Worm (Caenorhabditis elegans): Measurements from ENCODE around the gene lnkn-1.

- TF ChIP-seq nhr-10 (tag; optimal IDR thresholded peaks at IDR 0.05) (no peak), fos-1 (tag; optimal IDR thresholded peaks at IDR 0.05) (no peak), nhr-129 (tag; optimal IDR thresholded peaks at IDR 0.05) (no peak), ztf-1 (GFP tag; conservative IDR thresholded peaks at IDR 0.05) (no peak), lin-39 (tag; optimal IDR thresholded peaks at IDR 0.05) (no peak), zag-1 (tag; optimal IDR thresholded peaks at IDR 0.05) (no peak), ztf-4 (tag; optimal IDR thresholded peaks at IDR 0.05) (no peak), ztf-11 (tag; optimal IDR thresholded peaks at IDR 0.05) (no peak), nhr-25 (tag; optimal IDR thresholded peaks at IDR 0.05) (no peak), unc-39 (tag; optimal IDR thresholded peaks at IDR 0.05) (no peak), mbf-1 (tag; optimal IDR thresholded peaks at IDR 0.05) (no peak), dmd-4 (tag; optimal IDR thresholded peaks at IDR 0.05) (no peak)
These were observed 40.5 kb upstream of the lnkn-1 start, which contains the start of gene F44E2.8 for ce11 chrIII:8849507-8849906.
